Worm (Caenorhabditis elegans) whole organism, early embryonic: ENCODE data around the gene fipr-6.

Experiments used
- B0310.2 ChIP-seq: sonication (generic microtip); optimal IDR thresholded peaks from 2 replicates; lab custom pipeline; 2016; ENCODE audit warnings: mild to moderate bottlenecking, missing genetic modification characterization, missing compliant biosample characterization
- aly-1 ChIP-seq: sonication (generic microtip); optimal IDR thresholded peaks from 2 replicates; lab custom pipeline; 2016; ENCODE audit warnings: missing genetic modification characterization, missing compliant biosample characterization
- ets-7 ChIP-seq: sonication (generic microtip); optimal IDR thresholded peaks from 2 replicates; lab custom pipeline; 2016; ENCODE audit warnings: missing genotype, missing genetic modification characterization, missing compliant biosample characterization
- flt-1 ChIP-seq: fragments of 200-800 bp; sonication (Bioruptor generic); IDR thresholded peaks from 2 replicates; pipeline ENCODE4 v1.3.6; 2022; ENCODE audit warnings: missing genetic modification characterization, missing compliant biosample characterization
- hmg-4 ChIP-seq: fragments of 200-800 bp; sonication (Bioruptor generic); optimal IDR thresholded peaks from 2 replicates; lab custom pipeline; 2018; ENCODE audit warnings: mild to moderate bottlenecking, missing genetic modification characterization, missing compliant biosample characterization

ce11 chrV:10230932-10231331 lies at the start of gene fipr-6:
- TF ChIP-seq ets-7 (tag; lab: Kevin White, UChicago) (no peak), B0310.2 (tag; lab: Kevin White, UChicago) (no peak), flt-1 (GFP tag; lab: Robert Waterston, UW) (no peak), aly-1 (tag; lab: Kevin White, UChicago) (no peak), hmg-4 (no peak)
